Fruit fly (Drosophila melanogaster) whole organism, embryonic: ENCODE data around the gene lqfR.

ENCODE experiments used
- Abd-B ChIP-seq: fragments of 200-800 bp; sonication (Bioruptor generic); optimal IDR thresholded peaks from 2 replicates; lab custom pipeline; 2018; ENCODE audit warnings: missing biosample characterization, mild to moderate bottlenecking, missing genetic modification characterization, moderate library complexity
- Ada2b ChIP-seq: fragments of 200-800 bp; sonication (Bioruptor generic); IDR thresholded peaks from 2 replicates; pipeline ENCODE4 v1.3.6; 2022; ENCODE audit warnings: missing biosample characterization, missing genetic modification characterization
- Atf3 ChIP-seq: fragments of 200-800 bp; sonication (Bioruptor generic); optimal IDR thresholded peaks from 3 replicates; lab custom pipeline; 2016; ENCODE audit warnings: missing biosample characterization, missing genetic modification characterization
- CG1024 ChIP-seq: fragments of 200-800 bp; sonication (Bioruptor generic); IDR thresholded peaks from 2 replicates; pipeline ENCODE4 v1.3.6; 2022; ENCODE audit warnings: missing biosample characterization, missing genetic modification characterization
- CG10431 ChIP-seq: fragments of 200-800 bp; sonication (Bioruptor generic); optimal IDR thresholded peaks from 3 replicates; lab custom pipeline; 2018; ENCODE audit warnings: missing biosample characterization, mild to moderate bottlenecking, missing genetic modification characterization
- CG12299 ChIP-seq: fragments of 200-800 bp; sonication (Bioruptor generic); optimal IDR thresholded peaks from 2 replicates; lab custom pipeline; 2018; ENCODE audit warnings: missing biosample characterization, mild to moderate bottlenecking, missing genetic modification characterization
- CG14710 ChIP-seq: fragments of 200-800 bp; sonication (Bioruptor generic); optimal IDR thresholded peaks from 3 replicates; lab custom pipeline; 2019; ENCODE audit warnings: missing biosample characterization, mild to moderate bottlenecking, missing genetic modification characterization, moderate library complexity
- CG17186 ChIP-seq: fragments of 200-800 bp; sonication (Bioruptor generic); optimal IDR thresholded peaks from 3 replicates; lab custom pipeline; 2017; ENCODE audit warnings: missing biosample characterization, missing genetic modification reagents, missing genetic modification characterization
- CG18262 ChIP-seq: fragments of 200-800 bp; optimal IDR thresholded peaks from 3 replicates; lab custom pipeline; 2019; ENCODE audit warnings: missing biosample characterization, mild to moderate bottlenecking, missing genetic modification characterization, moderate library complexity
- CG2116 ChIP-seq: fragments of 200-800 bp; sonication (Bioruptor generic); optimal IDR thresholded peaks from 3 replicates; lab custom pipeline; 2018; ENCODE audit warnings: missing biosample characterization, mild to moderate bottlenecking, missing genetic modification characterization
- CG2129 ChIP-seq: fragments of 200-800 bp; sonication (Bioruptor generic); IDR thresholded peaks from 2 replicates; pipeline ENCODE4 v1.3.6; 2022; ENCODE audit warnings: missing biosample characterization, missing genetic modification characterization; ENCODE audit not compliant: partially characterized antibody
- CG2875 ChIP-seq: fragments of 200-800 bp; sonication (Bioruptor generic); optimal IDR thresholded peaks from 2 replicates; lab custom pipeline; 2017; ENCODE audit warnings: missing biosample characterization, mild to moderate bottlenecking, missing genetic modification characterization, missing genetic modification reagents
- CG32767 ChIP-seq: fragments of 200-800 bp; sonication (Bioruptor generic); IDR thresholded peaks from 2 replicates; pipeline ENCODE4 v1.3.6; 2022; ENCODE audit warnings: missing biosample characterization, missing genetic modification characterization
- CG33213 ChIP-seq: fragments of 200-800 bp; sonication (Bioruptor generic); optimal IDR thresholded peaks from 3 replicates; lab custom pipeline; 2016; ENCODE audit warnings: missing biosample characterization, missing genetic modification characterization
- CG6254 ChIP-seq: fragments of 200-800 bp; sonication (Bioruptor generic); optimal IDR thresholded peaks from 3 replicates; lab custom pipeline; 2017; ENCODE audit warnings: mild to moderate bottlenecking, missing biosample characterization, missing genetic modification reagents, missing genetic modification characterization
- CG7745 ChIP-seq: fragments of 200-800 bp; sonication (Bioruptor generic); optimal IDR thresholded peaks from 2 replicates; lab custom pipeline; 2018; ENCODE audit warnings: missing biosample characterization, mild to moderate bottlenecking, missing genetic modification characterization, moderate library complexity
- CG9215 ChIP-seq: fragments of 200-800 bp; sonication (Bioruptor generic); IDR thresholded peaks from 2 replicates; pipeline ENCODE4 v1.3.6; 2022; ENCODE audit warnings: missing biosample characterization, missing genetic modification characterization
- Chrac-16 ChIP-seq: fragments of 200-800 bp; sonication (Bioruptor generic); optimal IDR thresholded peaks from 3 replicates; lab custom pipeline; 2016; ENCODE audit warnings: missing biosample characterization, missing genetic modification characterization
- CrebB ChIP-seq: fragments of 200-800 bp; sonication (Bioruptor generic); optimal IDR thresholded peaks from 3 replicates; lab custom pipeline; 2018; ENCODE audit warnings: missing biosample characterization, mild to moderate bottlenecking, missing genetic modification characterization
- Dbx ChIP-seq: fragments of 200-800 bp; sonication (Bioruptor generic); IDR thresholded peaks from 3 replicates; pipeline ENCODE4 v1.3.6; 2022; ENCODE audit warnings: missing biosample characterization, missing genetic modification characterization
- Dip2 ChIP-seq: fragments of 200-800 bp; sonication (Bioruptor generic); IDR thresholded peaks from 2 replicates; pipeline ENCODE4 v1.3.6; 2022; ENCODE audit warnings: missing biosample characterization, missing genetic modification characterization
- Dll ChIP-seq: fragments of 200-800 bp; sonication (Bioruptor generic); IDR thresholded peaks from 4 replicates; pipeline ENCODE4 v1.3.6; 2022; ENCODE audit warnings: missing biosample characterization, missing genetic modification characterization; ENCODE audit not compliant: partially characterized antibody
- Doc2 ChIP-seq: fragments of 200-800 bp; sonication (Bioruptor generic); IDR thresholded peaks from 2 replicates; pipeline ENCODE4 v1.3.6; 2022; ENCODE audit warnings: missing biosample characterization, missing genetic modification characterization
- Doc3 ChIP-seq: fragments of 200-800 bp; sonication (Bioruptor generic); IDR thresholded peaks from 3 replicates; pipeline ENCODE4 v1.3.6; 2022; ENCODE audit warnings: missing biosample characterization, missing genetic modification characterization; ENCODE audit not compliant: partially characterized antibody
- Dref ChIP-seq: fragments of 200-800 bp; sonication (Bioruptor generic); IDR thresholded peaks from 2 replicates; pipeline ENCODE4 v1.3.6; 2022; ENCODE audit warnings: missing biosample characterization, missing genetic modification characterization
- E2f1 ChIP-seq: fragments of 200-800 bp; sonication (Bioruptor generic); IDR thresholded peaks from 2 replicates; pipeline ENCODE4 v1.3.6; 2022; ENCODE audit warnings: missing biosample characterization, missing genetic modification characterization
- H2.0 ChIP-seq: fragments of 200-800 bp; sonication (Bioruptor generic); IDR thresholded peaks from 2 replicates; pipeline ENCODE4 v1.3.6; 2022; ENCODE audit warnings: missing biosample characterization, missing genetic modification characterization
- HLH54F ChIP-seq: fragments of 200-800 bp; sonication (Bioruptor generic); optimal IDR thresholded peaks from 3 replicates; lab custom pipeline; 2016; ENCODE audit warnings: missing biosample characterization, missing genetic modification characterization
- Mrtf ChIP-seq: fragments of 200-800 bp; sonication (Bioruptor generic); IDR thresholded peaks from 3 replicates; pipeline ENCODE4 v1.3.6; 2022; ENCODE audit warnings: missing biosample characterization, missing genetic modification characterization
- NC2β ChIP-seq: fragments of 200-800 bp; sonication (Bioruptor generic); optimal IDR thresholded peaks from 2 replicates; lab custom pipeline; 2016; ENCODE audit warnings: missing biosample characterization, missing genetic modification characterization
- NfI ChIP-seq: fragments of 200-800 bp; sonication (Bioruptor generic); optimal IDR thresholded peaks from 3 replicates; lab custom pipeline; 2018; ENCODE audit warnings: missing biosample characterization, mild to moderate bottlenecking, missing genetic modification characterization, moderate library complexity
- Sin3A ChIP-seq: fragments of >200 bp; optimal IDR thresholded peaks from 2 replicates; lab custom pipeline; 2018
- Sry-δ ChIP-seq: fragments of 200-800 bp; sonication (Bioruptor generic); optimal IDR thresholded peaks from 2 replicates; lab custom pipeline; 2016; ENCODE audit warnings: missing biosample characterization, missing genetic modification characterization
- Xbp1 ChIP-seq: fragments of 200-800 bp; sonication (Bioruptor generic); optimal IDR thresholded peaks from 3 replicates; lab custom pipeline; 2016; ENCODE audit warnings: missing biosample characterization, mild to moderate bottlenecking, missing genetic modification characterization
- al ChIP-seq: fragments of 200-800 bp; sonication (Bioruptor generic); IDR thresholded peaks from 2 replicates; pipeline ENCODE4 v1.3.6; 2022; ENCODE audit warnings: missing biosample characterization, missing genetic modification characterization
- amos ChIP-seq: fragments of 200-800 bp; sonication (Bioruptor generic); IDR thresholded peaks from 2 replicates; pipeline ENCODE4 v1.3.6; 2022; ENCODE audit warnings: missing biosample characterization, missing genetic modification characterization; ENCODE audit not compliant: partially characterized antibody
- bsh ChIP-seq, 2 experiments: fragments of 200-800 bp; sonication (Bioruptor generic); optimal IDR thresholded peaks; 2 replicates each; lab custom pipeline; 2017 to 2018; ENCODE audit warnings: mild to moderate bottlenecking in 2 of 2, missing biosample characterization in 2 of 2, missing genetic modification characterization in 2 of 2, moderate library complexity in 1 of 2
- chinmo ChIP-seq: fragments of 200-800 bp; sonication (Bioruptor generic); IDR thresholded peaks from 4 replicates; pipeline ENCODE4 v1.3.6; 2022; ENCODE audit warnings: missing biosample characterization, missing genetic modification characterization; ENCODE audit not compliant: partially characterized antibody
- croc ChIP-seq: fragments of 200-800 bp; sonication (Bioruptor generic); conservative IDR thresholded peaks from 3 replicates; pipeline ENCODE4 v1.3.6; 2022; ENCODE audit warnings: missing biosample characterization, missing genetic modification characterization
- danr ChIP-seq: fragments of 200-800 bp; sonication (Bioruptor generic); IDR thresholded peaks from 2 replicates; pipeline ENCODE4 v1.3.6; 2022; ENCODE audit warnings: missing biosample characterization, missing genetic modification characterization
- dimm ChIP-seq: fragments of 200-800 bp; sonication (Bioruptor generic); IDR thresholded peaks from 2 replicates; pipeline ENCODE4 v1.3.6; 2022; ENCODE audit warnings: missing biosample characterization, missing genetic modification characterization
- fru ChIP-seq: fragments of >200 bp; optimal IDR thresholded peaks from 2 replicates; lab custom pipeline; 2017
- h ChIP-seq: fragments of >200 bp; optimal IDR thresholded peaks from 2 replicates; lab custom pipeline; 2017
- hkb ChIP-seq, 2 experiments: fragments of 200-800 bp in 1 of 2; fragments of >200 bp in 1 of 2; sonication (Bioruptor generic) in 1 of 2; IDR thresholded peaks in 1 of 2; optimal IDR thresholded peaks in 1 of 2; 2 replicates each; pipeline versions ENCODE4 v1.3.6 to Lab custom; 2017 to 2022; ENCODE audit warnings: missing biosample characterization in 1 of 2, missing genetic modification characterization in 1 of 2
- inv ChIP-seq: fragments of 200-800 bp; sonication (Bioruptor generic); IDR thresholded peaks from 2 replicates; pipeline ENCODE4 v1.3.6; 2022; ENCODE audit warnings: missing biosample characterization, missing genetic modification characterization; ENCODE audit not compliant: partially characterized antibody
- kay ChIP-seq: fragments of 200-800 bp; sonication (Bioruptor generic); optimal IDR thresholded peaks from 2 replicates; lab custom pipeline; 2016; ENCODE audit warnings: missing biosample characterization, missing genetic modification characterization
- lmd ChIP-seq: fragments of 200-800 bp; sonication (Bioruptor generic); IDR thresholded peaks from 2 replicates; pipeline ENCODE4 v1.3.6; 2022; ENCODE audit warnings: missing biosample characterization, missing genetic modification characterization
- nau ChIP-seq: fragments of 200-800 bp; sonication (Bioruptor generic); optimal IDR thresholded peaks from 3 replicates; lab custom pipeline; 2017; ENCODE audit warnings: missing biosample characterization, mild to moderate bottlenecking, missing genetic modification characterization, missing genetic modification reagents
- nom ChIP-seq: fragments of 200-800 bp; sonication (Bioruptor generic); optimal IDR thresholded peaks from 2 replicates; lab custom pipeline; 2017; ENCODE audit warnings: missing biosample characterization, missing genetic modification characterization, mild to moderate bottlenecking, moderate library complexity, missing genetic modification reagents
- sens ChIP-seq: fragments of 200-800 bp; sonication (Bioruptor generic); peaks from one replicate; lab custom pipeline; 2016; ENCODE audit warnings: missing biosample characterization, missing genetic modification characterization
- sob ChIP-seq: fragments of 200-800 bp; sonication (Bioruptor generic); IDR thresholded peaks from 2 replicates; pipeline ENCODE4 v1.3.6; 2022; ENCODE audit warnings: missing biosample characterization, missing genetic modification characterization
- vvl ChIP-seq: fragments of 200-800 bp; sonication (Bioruptor generic); IDR thresholded peaks from 2 replicates; pipeline ENCODE4 v1.3.6; 2022; ENCODE audit warnings: missing biosample characterization, missing genetic modification characterization

lqfR gene

dm6 chr3R:22381077-22381476 lies 30.0 kb upstream of the lqfR start, which contains the start of gene CG43342 (continued):
- no peak for TF ChIP-seq CG32767
- peak; percentile 49; the same call in 1 of the 2 replicates for TF ChIP-seq inv (GFP tag; lab: Robert Waterston, UW)
- TF ChIP-seq hkb (optimal IDR thresholded peaks at IDR 0.05; lab: Kevin White, UChicago) = no peak
- no peak for TF ChIP-seq hkb (GFP tag; IDR thresholded peaks at IDR 0.05; lab: Robert Waterston, UW)
- TF ChIP-seq Mrtf (GFP tag; lab: Robert Waterston, UW) = no peak
- peak; percentile 79; the same call in 1 of the 4 replicates for TF ChIP-seq chinmo (GFP tag; lab: Robert Waterston, UW)
- TF ChIP-seq bsh (GFP tag; optimal IDR thresholded peaks at IDR 0.05; lab: Kevin White, UChicago) = no peak
- no peak for TF ChIP-seq nau (GFP tag; lab: Kevin White, UChicago)
- no peak for TF ChIP-seq CG1024 (GFP tag; lab: Robert Waterston, UW)
- TF ChIP-seq h = no peak
- no peak for TF ChIP-seq CG7745 (tag; lab: Kevin White, UChicago)
- TF ChIP-seq croc (GFP tag; lab: Robert Waterston, UW) = no peak
- TF ChIP-seq Ada2b = no peak
- TF ChIP-seq Dbx = no peak
- TF ChIP-seq amos = peak; percentile 77
- TF ChIP-seq Doc2 (GFP tag; lab: Robert Waterston, UW) = no peak
- no peak for TF ChIP-seq danr
- TF ChIP-seq sens (GFP tag; lab: Kevin White, UChicago) = peak; percentile 69
- no peak for TF ChIP-seq Xbp1 (GFP tag; lab: Kevin White, UChicago)
- TF ChIP-seq NfI = no peak
- TF ChIP-seq nom (GFP tag; lab: Kevin White, UChicago) = no peak
- no peak for TF ChIP-seq CG9215 (GFP tag; lab: Robert Waterston, UW)
- TF ChIP-seq CG33213 (GFP tag; lab: Kevin White, UChicago) = no peak
- TF ChIP-seq CG14710 (tag; lab: Kevin White, UChicago) = peak; percentile 9
- TF ChIP-seq kay (GFP tag; lab: Kevin White, UChicago) = no peak
- peak; percentile 17; the same call in 1 of the 2 replicates for TF ChIP-seq vvl (GFP tag; lab: Robert Waterston, UW)
- peak; percentile 69 for TF ChIP-seq CG2116 (GFP tag; lab: Kevin White, UChicago)
- TF ChIP-seq CG2129 (GFP tag; lab: Robert Waterston, UW) = no peak
- no peak for TF ChIP-seq Chrac-16 (GFP tag; lab: Kevin White, UChicago)
- TF ChIP-seq CrebB = no peak
- TF ChIP-seq Dll (GFP tag; lab: Robert Waterston, UW) = peak; percentile 82
- no peak for TF ChIP-seq HLH54F (GFP tag; lab: Kevin White, UChicago)
- no peak for TF ChIP-seq Atf3 (GFP tag; lab: Kevin White, UChicago)
- no peak for TF ChIP-seq CG10431 (GFP tag; lab: Kevin White, UChicago)
- TF ChIP-seq Sry-δ (GFP tag; lab: Kevin White, UChicago) = peak; percentile 82
- no peak for TF ChIP-seq E2f1
- no peak for TF ChIP-seq al (GFP tag; lab: Robert Waterston, UW)
- TF ChIP-seq CG18262 = no peak
- TF ChIP-seq Abd-B (GFP tag; lab: Kevin White, UChicago) = no peak
- no peak for TF ChIP-seq lmd (GFP tag; lab: Robert Waterston, UW)
- TF ChIP-seq Dip2 (GFP tag; lab: Robert Waterston, UW) = no peak
- peak; percentile 80 for TF ChIP-seq Doc3
- no peak for TF ChIP-seq Sin3A (lab: Kevin White, UChicago)
- TF ChIP-seq NC2β (GFP tag; lab: Kevin White, UChicago) = no peak
- peak; percentile 83 for TF ChIP-seq Dref (GFP tag; lab: Robert Waterston, UW)
- TF ChIP-seq CG2875 = no peak
- TF ChIP-seq CG6254 (GFP tag; lab: Kevin White, UChicago) = no peak
- TF ChIP-seq sob (GFP tag; lab: Robert Waterston, UW) = no peak
- no peak for TF ChIP-seq CG12299 (tag; lab: Kevin White, UChicago)
- no peak for TF ChIP-seq fru (lab: Kevin White, UChicago)
- TF ChIP-seq H2.0 = no peak
- no peak for TF ChIP-seq CG17186
- TF ChIP-seq dimm (GFP tag; lab: Robert Waterston, UW) = no peak
